Worm (Caenorhabditis elegans) whole organism, L3 larva: ENCODE results near the gene F58E1.13.

ENCODE experiments used
- ZK546.5 ChIP-seq: sonication (generic microtip); optimal IDR thresholded peaks from 2 replicates; lab custom pipeline; 2017; ENCODE audit warnings: missing biosample characterization, missing genetic modification characterization
- aly-2 ChIP-seq: fragments of 150-350 bp; optimal IDR thresholded peaks from 2 replicates; lab custom pipeline; 2014; ENCODE audit warnings: missing biosample characterization, missing genetic modification characterization
- ceh-28 ChIP-seq: fragments of 150-350 bp; optimal IDR thresholded peaks from 2 replicates; lab custom pipeline; 2014; ENCODE audit warnings: missing biosample characterization, missing genetic modification reagents, missing genetic modification characterization
- ceh-82 ChIP-seq: fragments of 150-350 bp; optimal IDR thresholded peaks from 2 replicates; lab custom pipeline; 2014; ENCODE audit warnings: missing biosample characterization, missing genetic modification characterization
- elt-1 ChIP-seq: fragments of 150-350 bp; optimal IDR thresholded peaks from 2 replicates; lab custom pipeline; 2014; ENCODE audit warnings: missing biosample characterization, missing genetic modification characterization
- elt-2 ChIP-seq: sonication (generic microtip); optimal IDR thresholded peaks from 2 replicates; lab custom pipeline; 2016; ENCODE audit warnings: missing genetic modification reagents, mild to moderate bottlenecking, missing genetic modification characterization, missing compliant biosample characterization
- eor-1 ChIP-seq, 2 experiments: fragments of 150-350 bp; optimal IDR thresholded peaks; 2 replicates each; lab custom pipeline; 2014 to 2018; ENCODE audit warnings: missing biosample characterization in 2 of 2, missing genetic modification characterization in 2 of 2
- fkh-10 ChIP-seq: sonication (generic microtip); optimal IDR thresholded peaks from 2 replicates; lab custom pipeline; 2017; ENCODE audit warnings: missing biosample characterization, missing genetic modification reagents, missing genetic modification characterization
- fos-1 ChIP-seq: fragments of 150-350 bp; optimal IDR thresholded peaks from 2 replicates; lab custom pipeline; 2014; ENCODE audit warnings: missing biosample characterization, missing genetic modification characterization
- mdl-1 ChIP-seq: fragments of 150-350 bp; optimal IDR thresholded peaks from 2 replicates; lab custom pipeline; 2014; ENCODE audit warnings: missing biosample characterization, missing genetic modification characterization
- mml-1 ChIP-seq: fragments of 150-350 bp; sonication (generic microtip); optimal IDR thresholded peaks from 3 replicates; lab custom pipeline; 2014; ENCODE audit warnings: missing biosample characterization, missing genetic modification characterization
- nfya-1 ChIP-seq: sonication (generic microtip); optimal IDR thresholded peaks from 2 replicates; lab custom pipeline; 2017; ENCODE audit warnings: missing genetic modification characterization, mild to moderate bottlenecking, missing compliant biosample characterization, antibody characterized with exemption, moderate library complexity; ENCODE audit not compliant: insufficient read depth
- nhr-11 ChIP-seq: fragments of 150-350 bp; optimal IDR thresholded peaks from 2 replicates; lab custom pipeline; 2014; ENCODE audit warnings: missing biosample characterization, missing genetic modification characterization
- nhr-12 ChIP-seq: fragments of 150-350 bp; optimal IDR thresholded peaks from 2 replicates; lab custom pipeline; 2014; ENCODE audit warnings: missing biosample characterization, missing genetic modification characterization
- nhr-28 ChIP-seq: fragments of 150-350 bp; optimal IDR thresholded peaks from 2 replicates; lab custom pipeline; 2014; ENCODE audit warnings: missing biosample characterization, missing genetic modification characterization
- nhr-43 ChIP-seq: sonication (generic microtip); optimal IDR thresholded peaks from 2 replicates; lab custom pipeline; 2016; ENCODE audit warnings: mild to moderate bottlenecking, missing genetic modification characterization, missing compliant biosample characterization; ENCODE audit not compliant: poor library complexity, severe bottlenecking
- nhr-76 ChIP-seq: fragments of 150-350 bp; sonication (generic microtip); optimal IDR thresholded peaks from 5 replicates; lab custom pipeline; 2014; ENCODE audit warnings: missing biosample characterization, missing genetic modification characterization
- pqm-1 ChIP-seq: fragments of 150-350 bp; optimal IDR thresholded peaks from 2 replicates; lab custom pipeline; 2017; ENCODE audit warnings: missing biosample characterization, missing genetic modification characterization, inconsistent platforms
- sea-2 ChIP-seq: fragments of 150-350 bp; sonication (generic microtip); optimal IDR thresholded peaks from 4 replicates; lab custom pipeline; 2014; ENCODE audit warnings: missing biosample characterization, missing genetic modification reagents, missing genetic modification characterization
- skn-1 ChIP-seq: fragments of 150-350 bp; optimal IDR thresholded peaks from 2 replicates; lab custom pipeline; 2014; ENCODE audit warnings: missing biosample characterization, missing genetic modification characterization
- unc-39 ChIP-seq: sonication (generic microtip); optimal IDR thresholded peaks from 4 replicates; lab custom pipeline; 2017; ENCODE audit warnings: missing biosample characterization, missing genetic modification characterization
- unc-62 ChIP-seq: fragments of 150-350 bp; sonication (generic microtip); optimal IDR thresholded peaks from 4 replicates; lab custom pipeline; 2014; ENCODE audit warnings: missing biosample characterization, missing genetic modification reagents, missing genetic modification characterization
- ztf-11 ChIP-seq: fragments of 150-350 bp; optimal IDR thresholded peaks from 2 replicates; lab custom pipeline; 2014; ENCODE audit warnings: missing biosample characterization, missing genetic modification characterization
- ztf-4 ChIP-seq: fragments of 150-350 bp; optimal IDR thresholded peaks from 2 replicates; lab custom pipeline; 2014; ENCODE audit warnings: missing biosample characterization, missing genetic modification characterization

The F58E1.13 gene

DNA sequence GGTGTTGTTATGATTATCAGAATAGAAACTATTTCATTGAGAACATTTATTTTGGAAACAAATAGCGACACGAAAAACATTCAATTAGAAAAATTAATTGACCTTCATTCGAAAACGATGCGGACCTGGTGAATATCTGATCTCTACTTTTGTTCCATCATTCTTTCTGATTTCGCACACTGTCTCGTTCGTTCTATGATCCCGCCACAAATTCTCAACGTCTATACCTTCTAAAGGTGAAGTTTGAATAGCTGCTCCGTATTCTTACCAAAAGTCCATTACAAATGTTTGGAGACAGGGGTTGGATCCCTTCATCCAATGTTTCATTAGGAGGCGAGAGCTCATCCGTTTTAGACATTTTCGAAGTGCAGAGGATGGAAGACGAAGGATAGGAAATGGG is 43.9 kb downstream of the F58E1.13 start, which contains the start of gene fbxb-16:
Gene fbxb-16, minus strand, starts transcription at position 101 of the 400 bp plus-strand sequence.
- TF ChIP-seq fkh-10 (GFP tag; lab: Kevin White, UChicago): peak; percentile 15
- TF ChIP-seq unc-39 (tag; lab: Kevin White, UChicago): no peak

DNA sequence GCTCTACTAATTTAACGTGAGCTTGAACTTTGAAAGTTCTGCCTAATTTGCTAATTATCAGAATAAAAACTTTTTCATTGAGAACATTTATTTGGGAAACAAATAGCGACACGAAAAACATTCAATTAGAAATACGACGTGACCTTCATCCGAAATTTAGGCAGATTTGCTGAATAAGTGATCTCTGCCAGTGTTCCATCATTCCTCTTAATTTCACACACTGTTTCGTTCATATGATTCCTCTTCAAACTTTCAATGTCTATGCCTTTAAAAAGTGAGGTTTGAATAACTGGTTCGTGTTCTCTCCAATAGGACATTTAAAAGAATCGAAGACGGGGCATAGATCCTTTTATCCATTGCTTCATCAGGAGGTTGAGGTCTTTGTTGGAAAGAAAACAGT is 45.2 kb downstream of the F58E1.13 start, which contains the start of gene fbxb-20:
Gene fbxb-20, minus strand, starts transcription at position 101 of the 400 bp plus-strand sequence.
- TF ChIP-seq nhr-43 (tag; lab: Kevin White, UChicago) (no peak), mml-1 (tag; lab: Kevin White, UChicago) (no peak), fos-1 (tag; lab: Kevin White, UChicago) (no peak)

DNA sequence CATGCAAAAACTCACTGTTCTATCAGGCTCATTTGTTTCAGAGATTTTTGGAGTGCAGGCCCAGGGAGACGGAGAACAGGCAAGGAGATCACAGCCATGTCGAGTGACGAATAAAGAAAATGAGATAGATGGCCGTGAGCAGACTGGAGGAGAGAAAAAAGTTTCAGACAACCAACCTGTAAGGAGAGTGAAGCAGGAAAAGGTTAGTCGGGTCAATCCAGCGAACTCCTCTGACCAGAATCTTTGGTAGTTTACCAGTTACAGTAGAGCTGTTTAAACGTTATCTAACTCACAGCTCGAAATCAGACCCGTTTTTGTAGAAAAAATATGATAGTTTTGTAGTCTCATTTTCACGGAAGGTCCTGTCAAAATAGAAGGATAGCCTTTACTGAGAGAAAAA is 46.9 kb downstream of the F58E1.13 start, which contains the start of gene fbxb-21:
Gene fbxb-21, minus strand, starts transcription at position 101 of the 400 bp plus-strand sequence.
- TF ChIP-seq nfya-1 (no peak), fkh-10 (GFP tag; lab: Kevin White, UChicago) (peak; percentile 44)

DNA sequence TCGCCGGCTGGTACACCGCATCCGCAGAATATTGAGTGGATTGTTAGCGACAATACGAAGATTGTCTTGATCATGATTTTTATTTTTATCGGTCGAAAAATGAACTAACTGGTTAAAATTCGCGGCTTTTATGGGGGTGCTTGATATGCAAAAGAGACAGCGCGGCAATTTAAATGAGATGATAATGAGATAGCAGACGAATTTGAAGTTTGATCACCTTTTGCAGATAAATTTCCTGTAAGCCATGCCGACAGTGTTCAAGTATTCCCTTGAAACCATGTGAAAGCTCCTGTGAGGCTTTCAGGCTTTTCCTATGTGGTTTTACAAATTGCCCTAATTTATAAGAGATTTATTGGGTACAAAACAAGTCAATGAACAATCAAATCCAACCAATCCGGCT is 49.5 kb downstream of the F58E1.13 start, which contains the start of gene ZC204.17:
Gene ZC204.17, minus strand, starts transcription at position 101 of the 400 bp plus-strand sequence.
- TF ChIP-seq ceh-82 (no peak), pqm-1 (tag; lab: Kevin White, UChicago) (no peak), ceh-28 (no peak), elt-1 (no peak), mdl-1 (tag; lab: Kevin White, UChicago) (no peak), ztf-11 (no peak)

DNA sequence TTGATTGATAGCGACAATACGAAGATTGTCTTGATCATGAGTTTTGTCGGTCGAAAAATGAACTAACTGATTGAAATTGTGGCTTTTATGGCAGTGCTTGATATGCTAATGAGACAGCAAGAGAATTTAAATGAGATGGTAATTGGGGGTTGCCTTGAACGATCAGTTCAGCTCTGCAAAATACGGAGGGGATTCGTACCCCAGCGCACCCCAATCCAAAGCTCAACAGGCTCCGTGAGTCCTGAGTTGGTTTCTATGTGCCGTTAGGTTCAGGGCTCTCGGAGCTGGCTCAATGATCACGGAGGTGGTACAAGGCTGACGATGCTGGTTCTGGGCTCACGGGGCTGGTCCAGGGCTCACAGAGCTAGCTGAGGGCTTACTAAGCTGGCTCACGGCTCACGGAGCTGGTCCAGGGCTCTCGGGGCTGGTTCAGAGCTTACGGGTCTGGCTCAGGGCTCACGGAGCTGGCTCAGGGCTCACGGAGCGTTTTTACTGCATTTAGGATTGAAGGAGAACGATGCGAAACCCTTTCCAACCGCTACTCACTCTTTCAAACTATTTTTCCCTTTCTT is 50.8 kb downstream of the F58E1.13 start, which contains the start of gene ZC204.6:
Gene ZC204.6, minus strand, starts transcription at position 51 of the 572 bp plus-strand sequence.
- no peak for TF ChIP-seq nhr-11 (tag; lab: Kevin White, UChicago)
- no peak for TF ChIP-seq unc-39 (tag; lab: Kevin White, UChicago)
- no peak for TF ChIP-seq ZK546.5
- TF ChIP-seq ceh-82: no peak
- TF ChIP-seq aly-2 (tag; lab: Kevin White, UChicago): no peak
- no peak for TF ChIP-seq nhr-28 (tag; lab: Kevin White, UChicago)
- TF ChIP-seq skn-1 (tag; lab: Kevin White, UChicago): no peak
- TF ChIP-seq ztf-11: no peak
- no peak for TF ChIP-seq fkh-10 (GFP tag; lab: Kevin White, UChicago)
- TF ChIP-seq nhr-43 (tag; lab: Kevin White, UChicago): no peak
- TF ChIP-seq ceh-28: no peak
- TF ChIP-seq elt-2: no peak
- TF ChIP-seq ztf-4 (tag; lab: Kevin White, UChicago): no peak
- no peak for TF ChIP-seq nhr-12 (tag; lab: Kevin White, UChicago)
- TF ChIP-seq eor-1 (tag; optimal IDR thresholded peaks at IDR 0.05; lab: Kevin White, UChicago): no peak
- no peak for TF ChIP-seq nfya-1
- TF ChIP-seq unc-62 (GFP tag; lab: Kevin White, UChicago): no peak
- TF ChIP-seq nhr-76 (tag; lab: Kevin White, UChicago): no peak
- no peak for TF ChIP-seq sea-2 (GFP tag; lab: Kevin White, UChicago)
